Fruit fly (Drosophila melanogaster) whole organism, wandering third instar larva: ENCODE data around the gene CG14253.

Source experiments
- Abd-B ChIP-seq: fragments of >200 bp; optimal IDR thresholded peaks from 2 replicates; lab custom pipeline; 2017; ENCODE audit warnings: missing biosample characterization, missing genetic modification characterization
- CG32264 ChIP-seq: fragments of 200-800 bp; sonication (Bioruptor generic); optimal IDR thresholded peaks from 2 replicates; lab custom pipeline; 2016; ENCODE audit warnings: missing biosample characterization, missing genetic modification characterization
- CG9705 ChIP-seq: fragments of 200-800 bp; sonication (Bioruptor generic); optimal IDR thresholded peaks from 2 replicates; lab custom pipeline; 2018; ENCODE audit warnings: missing biosample characterization, mild to moderate bottlenecking, missing genetic modification characterization
- CrebA ChIP-seq: fragments of 200-800 bp; sonication (Bioruptor generic); optimal IDR thresholded peaks from 2 replicates; lab custom pipeline; 2016; ENCODE audit warnings: missing biosample characterization, mild to moderate bottlenecking, missing genetic modification characterization, borderline replicate concordance
- Dfd ChIP-seq: fragments of >200 bp; optimal IDR thresholded peaks from 2 replicates; lab custom pipeline; 2017; ENCODE audit warnings: missing biosample characterization, missing genetic modification characterization
- GATAd ChIP-seq: sonication (Bioruptor generic); optimal IDR thresholded peaks from 2 replicates; lab custom pipeline; 2016; ENCODE audit warnings: missing biosample characterization, missing genetic modification characterization
- HLH106 ChIP-seq: fragments of 200-800 bp; optimal IDR thresholded peaks from 3 replicates; lab custom pipeline; 2019; ENCODE audit warnings: missing biosample characterization, mild to moderate bottlenecking, missing genetic modification characterization, moderate library complexity
- Hnf4 ChIP-seq: fragments of 200-800 bp; sonication (Bioruptor generic); optimal IDR thresholded peaks from 2 replicates; lab custom pipeline; 2016; ENCODE audit warnings: missing biosample characterization, mild to moderate bottlenecking, missing genetic modification characterization
- Hr83 ChIP-seq: fragments of 200-300 bp; sonication (Bioruptor generic); optimal IDR thresholded peaks from 2 replicates; lab custom pipeline; 2016; ENCODE audit warnings: missing biosample characterization, mild to moderate bottlenecking, missing genetic modification characterization, moderate library complexity; ENCODE audit not compliant: poor library complexity, severe bottlenecking
- Jra ChIP-seq: sonication (Bioruptor generic); optimal IDR thresholded peaks from 2 replicates; lab custom pipeline; 2016; ENCODE audit warnings: missing biosample characterization, missing genetic modification characterization
- Mio ChIP-seq: sonication (Bioruptor generic); optimal IDR thresholded peaks from 2 replicates; lab custom pipeline; 2016; ENCODE audit warnings: missing biosample characterization, missing genetic modification characterization
- Myc ChIP-seq: fragments of >200 bp; optimal IDR thresholded peaks from 2 replicates; lab custom pipeline; 2017
- N ChIP-seq: fragments of >200 bp; optimal IDR thresholded peaks from 2 replicates; lab custom pipeline; 2018; ENCODE audit warnings: missing biosample characterization, missing external identifiers, missing genetic modification characterization
- OdsH ChIP-seq: fragments of 200-800 bp; sonication (Bioruptor generic); optimal IDR thresholded peaks from 2 replicates; lab custom pipeline; 2016; ENCODE audit warnings: missing biosample characterization, mild to moderate bottlenecking, missing genetic modification characterization
- Rel ChIP-seq, 2 experiments: fragments of 200-800 bp; sonication (Bioruptor generic) in 1 of 2; optimal IDR thresholded peaks; 2 replicates in 1 of 2; 3 replicates in 1 of 2; lab custom pipeline; 2016 to 2019; ENCODE audit warnings: mild to moderate bottlenecking in 2 of 2, missing biosample characterization in 2 of 2, missing genetic modification characterization in 2 of 2, moderate library complexity in 1 of 2
- Sp1 ChIP-seq: fragments of 200-800 bp; sonication (Bioruptor generic); optimal IDR thresholded peaks from 3 replicates; lab custom pipeline; 2019; ENCODE audit warnings: missing biosample characterization, mild to moderate bottlenecking, missing genetic modification characterization, moderate library complexity
- Vsx2 ChIP-seq: fragments of 200-300, 225-300 bp; sonication (Bioruptor generic); optimal IDR thresholded peaks from 2 replicates; lab custom pipeline; 2018; ENCODE audit warnings: missing biosample characterization, missing genetic modification characterization; ENCODE audit not compliant: partially characterized antibody
- br ChIP-seq: fragments of 200-800 bp; sonication (Bioruptor generic); optimal IDR thresholded peaks from 2 replicates; lab custom pipeline; 2016; ENCODE audit warnings: missing biosample characterization, missing genetic modification characterization
- brk ChIP-seq: fragments of 200-800 bp; sonication (Bioruptor generic); optimal IDR thresholded peaks from 2 replicates; lab custom pipeline; 2016; ENCODE audit warnings: missing biosample characterization, mild to moderate bottlenecking, missing genetic modification characterization
- dmrt93B ChIP-seq: fragments of 200-800 bp; sonication (Bioruptor generic); optimal IDR thresholded peaks from 2 replicates; lab custom pipeline; 2018; ENCODE audit warnings: missing biosample characterization, mild to moderate bottlenecking, missing genetic modification characterization
- ey ChIP-seq: fragments of 200-800 bp; sonication (Bioruptor generic); optimal IDR thresholded peaks from 2 replicates; lab custom pipeline; 2016; ENCODE audit warnings: missing biosample characterization, missing genetic modification characterization
- foxo ChIP-seq, 2 experiments: fragments of 200-800 bp; sonication (Bioruptor generic); optimal IDR thresholded peaks; 2 replicates in 1 of 2; 3 replicates in 1 of 2; lab custom pipeline; 2016 to 2017; ENCODE audit warnings: missing biosample characterization in 2 of 2, missing genetic modification characterization in 2 of 2
- fru ChIP-seq: fragments of 200-800 bp; sonication (Bioruptor generic); optimal IDR thresholded peaks from 3 replicates; lab custom pipeline; 2016; ENCODE audit warnings: missing biosample characterization, mild to moderate bottlenecking, missing genetic modification characterization
- h ChIP-seq: fragments of 200-800 bp; sonication (Bioruptor generic); optimal IDR thresholded peaks from 3 replicates; lab custom pipeline; 2016; ENCODE audit warnings: missing biosample characterization, mild to moderate bottlenecking, missing genetic modification characterization
- jim ChIP-seq: fragments of 175-275, 200-325 bp; sonication (Bioruptor generic); optimal IDR thresholded peaks from 2 replicates; lab custom pipeline; 2016; ENCODE audit warnings: missing biosample characterization, mild to moderate bottlenecking, missing genetic modification characterization
- lola ChIP-seq: fragments of >200 bp; optimal IDR thresholded peaks from 2 replicates; lab custom pipeline; 2017; ENCODE audit warnings: missing biosample characterization, missing genetic modification characterization
- pan ChIP-seq: fragments of >200 bp; optimal IDR thresholded peaks from 2 replicates; lab custom pipeline; 2017
- psq ChIP-seq: fragments of 200-800 bp; sonication (Bioruptor generic); optimal IDR thresholded peaks from 3 replicates; lab custom pipeline; 2017; ENCODE audit warnings: missing biosample characterization, mild to moderate bottlenecking, missing genetic modification characterization, moderate library complexity
- rgr ChIP-seq: fragments of 200-800 bp; sonication (Bioruptor generic); optimal IDR thresholded peaks from 3 replicates; lab custom pipeline; 2016; ENCODE audit warnings: missing biosample characterization, mild to moderate bottlenecking, missing genetic modification characterization
- sage ChIP-seq: fragments of 200-800 bp; sonication (Bioruptor generic); optimal IDR thresholded peaks from 2 replicates; lab custom pipeline; 2016; ENCODE audit warnings: missing biosample characterization, mild to moderate bottlenecking, missing genetic modification characterization
- sv ChIP-seq: fragments of 200-800 bp; sonication (Bioruptor generic); optimal IDR thresholded peaks from 3 replicates; lab custom pipeline; 2016; ENCODE audit warnings: missing biosample characterization, missing genetic modification characterization
- tai ChIP-seq: sonication (Bioruptor generic); optimal IDR thresholded peaks from 2 replicates; lab custom pipeline; 2016; ENCODE audit warnings: missing biosample characterization, missing genetic modification characterization
- usp ChIP-seq: fragments of >200 bp; optimal IDR thresholded peaks from 2 replicates; lab custom pipeline; 2017; ENCODE audit warnings: missing biosample characterization, missing genetic modification characterization
- woc ChIP-seq: sonication (Bioruptor generic); optimal IDR thresholded peaks from 2 replicates; lab custom pipeline; 2016; ENCODE audit warnings: missing biosample characterization, mild to moderate bottlenecking, missing genetic modification characterization

The CG14253 gene

dm6 chr3R:26988412-26988981, 10.2 kb downstream of the CG14253 start, which contains the start of gene CG31075 (continued):
- peak; percentile 71 for TF ChIP-seq CG32264 (GFP tag; lab: Kevin White, UChicago)

dm6 chr3R:26989802-26990509, 11.6 kb downstream of the CG14253 start, which contains the start of gene CG31076:
CG31076 (minus strand) TSS chr3R:26989852.
- TF ChIP-seq CrebA (peak; percentile 54), dmrt93B (peak; percentile 33), woc (GFP tag; lab: Kevin White, UChicago) (peak; percentile 82), Dfd (GFP tag; lab: Kevin White, UChicago) (no peak), rgr (GFP tag; lab: Kevin White, UChicago) (peak; percentile 78), pan (lab: Kevin White, UChicago) (peak; percentile 64), GATAd (GFP tag; lab: Kevin White, UChicago) (no peak), N (GFP tag; lab: Kevin White, UChicago) (no peak), Rel (GFP tag; optimal IDR thresholded peaks at IDR 0.05; lab: Kevin White, UChicago) (no peak), Rel (tag; optimal IDR thresholded peaks at IDR 0.05; lab: Kevin White, UChicago) (peak; percentile 35), lola (GFP tag; lab: Kevin White, UChicago) (no peak), h (GFP tag; lab: Kevin White, UChicago) (peak; percentile 89), Hnf4 (GFP tag; lab: Kevin White, UChicago) (peak; percentile 67), CG32264 (GFP tag; lab: Kevin White, UChicago) (peak; percentile 40), CG9705 (GFP tag; lab: Kevin White, UChicago) (peak; percentile 51), tai (GFP tag; lab: Kevin White, UChicago) (peak; percentile 32), foxo (GFP tag; optimal IDR thresholded peaks at IDR 0.05; lab: Kevin White, UChicago) (peak in 1 of 2 experiments; percentile 83), Mio (GFP tag; lab: Kevin White, UChicago) (no peak), fru (GFP tag; lab: Kevin White, UChicago) (peak; percentile 85), HLH106 (peak; percentile 82), Hr83 (GFP tag; lab: Kevin White, UChicago) (no peak), Abd-B (GFP tag; lab: Kevin White, UChicago) (no peak), usp (GFP tag; lab: Kevin White, UChicago) (no peak), psq (GFP tag; lab: Kevin White, UChicago) (peak; percentile 33), Myc (no peak), ey (GFP tag; lab: Kevin White, UChicago) (peak; percentile 68), sage (peak; percentile 59), Vsx2 (GFP tag; lab: Kevin White, UChicago) (no peak), brk (GFP tag; lab: Kevin White, UChicago) (peak; percentile 55), Jra (GFP tag; lab: Kevin White, UChicago) (peak; percentile 24), OdsH (GFP tag; lab: Kevin White, UChicago) (peak; percentile 76), br (peak; percentile 56), Sp1 (peak; percentile 77), jim (no peak)

dm6 chr3R:26994532-26994931, 16.2 kb downstream of the CG14253 start, which contains the start of gene TwdlC:
TwdlC (plus strand) TSS chr3R:26994832.
- TF ChIP-seq pan (lab: Kevin White, UChicago): no peak
- TF ChIP-seq GATAd (GFP tag; lab: Kevin White, UChicago): no peak
- no peak for TF ChIP-seq Mio (GFP tag; lab: Kevin White, UChicago)
- TF ChIP-seq Vsx2 (GFP tag; lab: Kevin White, UChicago): no peak
- no peak for TF ChIP-seq HLH106
- no peak for TF ChIP-seq h (GFP tag; lab: Kevin White, UChicago)
- no peak for TF ChIP-seq jim
- no peak for TF ChIP-seq Hr83 (GFP tag; lab: Kevin White, UChicago)
- TF ChIP-seq brk (GFP tag; lab: Kevin White, UChicago): no peak
- no peak for TF ChIP-seq tai (GFP tag; lab: Kevin White, UChicago)
- no peak for TF ChIP-seq rgr (GFP tag; lab: Kevin White, UChicago)
- no peak for TF ChIP-seq Dfd (GFP tag; lab: Kevin White, UChicago)
- no peak for TF ChIP-seq sv (GFP tag; lab: Kevin White, UChicago)
- no peak for TF ChIP-seq Hnf4 (GFP tag; lab: Kevin White, UChicago)
